Worm (Caenorhabditis elegans) whole organism, early embryonic: ENCODE results near the gene paqr-3.

ENCODE experiments used
- B0310.2 ChIP-seq: sonication (generic microtip); optimal IDR thresholded peaks from 2 replicates; lab custom pipeline; 2016; ENCODE audit warnings: mild to moderate bottlenecking, missing genetic modification characterization, missing compliant biosample characterization
- F13C5.2 ChIP-seq: sonication (generic microtip); optimal IDR thresholded peaks from 2 replicates; lab custom pipeline; 2017; ENCODE audit warnings: mild to moderate bottlenecking, missing genetic modification characterization, inconsistent platforms, missing compliant biosample characterization
- aly-1 ChIP-seq: sonication (generic microtip); optimal IDR thresholded peaks from 2 replicates; lab custom pipeline; 2016; ENCODE audit warnings: missing genetic modification characterization, missing compliant biosample characterization
- ama-1 ChIP-seq: fragments of 150-350 bp; optimal IDR thresholded peaks from 2 replicates; lab custom pipeline; 2014
- ceh-13 ChIP-seq: fragments of 200-800 bp; sonication (Bioruptor generic); optimal IDR thresholded peaks from 2 replicates; lab custom pipeline; 2018; ENCODE audit warnings: mild to moderate bottlenecking, missing genetic modification characterization, missing compliant biosample characterization
- ceh-36 ChIP-seq: sonication (generic microtip); optimal IDR thresholded peaks from 2 replicates; lab custom pipeline; 2016; ENCODE audit warnings: missing genetic modification characterization, inconsistent platforms, missing compliant biosample characterization
- ets-7 ChIP-seq: sonication (generic microtip); optimal IDR thresholded peaks from 2 replicates; lab custom pipeline; 2016; ENCODE audit warnings: missing genotype, missing genetic modification characterization, missing compliant biosample characterization
- flt-1 ChIP-seq: fragments of 200-800 bp; sonication (Bioruptor generic); IDR thresholded peaks from 2 replicates; pipeline ENCODE4 v1.3.6; 2022; ENCODE audit warnings: missing genetic modification characterization, missing compliant biosample characterization
- hmbx-1 ChIP-seq: sonication (generic microtip); optimal IDR thresholded peaks from 2 replicates; lab custom pipeline; 2016; ENCODE audit warnings: mild to moderate bottlenecking, missing genetic modification characterization, missing compliant biosample characterization
- hmg-4 ChIP-seq: fragments of 200-800 bp; sonication (Bioruptor generic); optimal IDR thresholded peaks from 2 replicates; lab custom pipeline; 2018; ENCODE audit warnings: mild to moderate bottlenecking, missing genetic modification characterization, missing compliant biosample characterization
- hnd-1 ChIP-seq: sonication (generic microtip); optimal IDR thresholded peaks from 2 replicates; lab custom pipeline; 2016; ENCODE audit warnings: missing genetic modification characterization, missing compliant biosample characterization
- pes-1 ChIP-seq: fragments of 200-800 bp; sonication (Bioruptor generic); IDR thresholded peaks from 2 replicates; pipeline ENCODE4 v1.3.6; 2022; ENCODE audit warnings: missing genetic modification reagents, missing genetic modification characterization, missing compliant biosample characterization
- scrt-1 ChIP-seq: fragments of 200-800 bp; sonication (Bioruptor generic); IDR thresholded peaks from 2 replicates; pipeline ENCODE4 v1.3.6; 2022; ENCODE audit warnings: missing genetic modification characterization, missing compliant biosample characterization
- sea-1 ChIP-seq: fragments of 200-800 bp; sonication (Bioruptor generic); conservative IDR thresholded peaks from 2 replicates; pipeline ENCODE4 v1.3.6; 2022; ENCODE audit warnings: missing genetic modification characterization, missing compliant biosample characterization
- tbx-11 ChIP-seq: fragments of 200-800 bp; sonication (Bioruptor generic); IDR thresholded peaks from 2 replicates; pipeline ENCODE4 v1.3.6; 2022; ENCODE audit warnings: missing genetic modification characterization, missing compliant biosample characterization
- tbx-37 ChIP-seq: fragments of 200-800 bp; sonication (Bioruptor generic); conservative IDR thresholded peaks from 2 replicates; pipeline ENCODE4 v1.3.6; 2022; ENCODE audit warnings: missing genetic modification reagents, missing genetic modification characterization, missing compliant biosample characterization
- tra-4 ChIP-seq: sonication (generic microtip); optimal IDR thresholded peaks from 2 replicates; lab custom pipeline; 2017; ENCODE audit warnings: missing genetic modification characterization, missing compliant biosample characterization

Gene paqr-3

ce11 chrIV:14391268-14391667, 7.8 kb upstream of the paqr-3 start:
- TF ChIP-seq ama-1 (lab: Kevin White, UChicago) (no peak), hmbx-1 (tag; lab: Kevin White, UChicago) (no peak), ceh-36 (tag; lab: Kevin White, UChicago) (no peak), hnd-1 (tag; lab: Kevin White, UChicago) (no peak), tra-4 (tag; lab: Kevin White, UChicago) (no peak)

ce11 chrIV:14390023-14390614, 6.6 kb upstream of the paqr-3 start:
- no peak for TF ChIP-seq scrt-1 (GFP tag; lab: Robert Waterston, UW)
- no peak for TF ChIP-seq aly-1 (tag; lab: Kevin White, UChicago)

ce11 chrIV:14389070-14389469, 5.6 kb upstream of the paqr-3 start:
- TF ChIP-seq ama-1 (lab: Kevin White, UChicago) = no peak
- TF ChIP-seq flt-1 = no peak
- TF ChIP-seq hmbx-1 (tag; lab: Kevin White, UChicago) = no peak
- no peak for TF ChIP-seq scrt-1 (GFP tag; lab: Robert Waterston, UW)
- no peak for TF ChIP-seq F13C5.2 (tag; lab: Kevin White, UChicago)
- TF ChIP-seq aly-1 (tag; lab: Kevin White, UChicago) = no peak
- TF ChIP-seq B0310.2 = no peak

ce11 chrIV:14387766-14388553, 4.5 kb upstream of the paqr-3 start:
- TF ChIP-seq hmbx-1 (tag; lab: Kevin White, UChicago) = no peak
- no peak for TF ChIP-seq flt-1
- no peak for TF ChIP-seq hmg-4
- no peak for TF ChIP-seq hnd-1 (tag; lab: Kevin White, UChicago)
- no peak for TF ChIP-seq tbx-11
- TF ChIP-seq ceh-36 (tag; lab: Kevin White, UChicago) = no peak
- TF ChIP-seq B0310.2 = no peak
- no peak for TF ChIP-seq F13C5.2 (tag; lab: Kevin White, UChicago)
- TF ChIP-seq scrt-1 (GFP tag; lab: Robert Waterston, UW) = no peak
- TF ChIP-seq tbx-37 = no peak
- TF ChIP-seq ceh-13 (GFP tag; lab: Kevin White, UChicago) = no peak
- no peak for TF ChIP-seq aly-1 (tag; lab: Kevin White, UChicago)
- TF ChIP-seq sea-1 (GFP tag; lab: Robert Waterston, UW) = no peak

ce11 chrIV:14385140-14385539, 1.7 kb upstream of the paqr-3 start:
- no peak for TF ChIP-seq ceh-36 (tag; lab: Kevin White, UChicago)
- no peak for TF ChIP-seq tbx-37
- TF ChIP-seq tbx-11 = no peak
- no peak for TF ChIP-seq ets-7 (tag; lab: Kevin White, UChicago)
- TF ChIP-seq ceh-13 (GFP tag; lab: Kevin White, UChicago) = no peak
- TF ChIP-seq hnd-1 (tag; lab: Kevin White, UChicago) = no peak
- TF ChIP-seq sea-1 (GFP tag; lab: Robert Waterston, UW) = no peak
- no peak for TF ChIP-seq tra-4 (tag; lab: Kevin White, UChicago)

- TF ChIP-seq sea-1 (GFP tag; lab: Robert Waterston, UW) = no peak
Observed at ce11 chrIV:14384194-14384593, 711 bp upstream of the paqr-3 start.

- no peak for TF ChIP-seq tra-4 (tag; lab: Kevin White, UChicago)
- no peak for TF ChIP-seq hmg-4
- TF ChIP-seq flt-1 = no peak
- TF ChIP-seq scrt-1 (GFP tag; lab: Robert Waterston, UW) = no peak
- no peak for TF ChIP-seq tbx-11
- no peak for TF ChIP-seq hnd-1 (tag; lab: Kevin White, UChicago)
- TF ChIP-seq sea-1 (GFP tag; lab: Robert Waterston, UW) = no peak
- no peak for TF ChIP-seq ama-1 (lab: Kevin White, UChicago)
- TF ChIP-seq ets-7 (tag; lab: Kevin White, UChicago) = no peak
- TF ChIP-seq aly-1 (tag; lab: Kevin White, UChicago) = no peak
- no peak for TF ChIP-seq ceh-36 (tag; lab: Kevin White, UChicago)
- no peak for TF ChIP-seq tbx-37
- no peak for TF ChIP-seq pes-1
- TF ChIP-seq hmbx-1 (tag; lab: Kevin White, UChicago) = no peak
- no peak for TF ChIP-seq ceh-13 (GFP tag; lab: Kevin White, UChicago)
- TF ChIP-seq F13C5.2 (tag; lab: Kevin White, UChicago) = no peak
- TF ChIP-seq B0310.2 = no peak
Observed at ce11 chrIV:14379191-14379590, 4.3 kb downstream of the paqr-3 start.

ce11 chrIV:14377850-14378249, 5.6 kb downstream of the paqr-3 start:
- no peak for TF ChIP-seq tbx-11
